Worm (Caenorhabditis elegans) whole organism, midembryonic: ENCODE results near the gene Y57G11C.20.

Experiments used
- T22C8.4 ChIP-seq: fragments of 200-800 bp; sonication (Bioruptor generic); IDR thresholded peaks from 2 replicates; pipeline ENCODE4 v1.3.6; 2022; ENCODE audit warnings: missing genetic modification characterization, missing compliant biosample characterization
- cog-1 ChIP-seq: sonication (generic microtip); optimal IDR thresholded peaks from 2 replicates; lab custom pipeline; 2016; ENCODE audit warnings: missing genetic modification characterization, missing compliant biosample characterization
- flt-1 ChIP-seq: fragments of 200-800 bp; sonication (Bioruptor generic); IDR thresholded peaks from 2 replicates; pipeline ENCODE4 v1.3.6; 2022; ENCODE audit warnings: missing genetic modification characterization, missing compliant biosample characterization
- klf-2 ChIP-seq: fragments of 200-800 bp; sonication (Bioruptor generic); conservative IDR thresholded peaks from 2 replicates; pipeline ENCODE4 v1.3.6; 2022; ENCODE audit warnings: missing genetic modification reagents, missing genetic modification characterization, missing compliant biosample characterization
- med-1 ChIP-seq: sonication (generic microtip); optimal IDR thresholded peaks from 2 replicates; lab custom pipeline; 2017; ENCODE audit warnings: missing genetic modification characterization, mild to moderate bottlenecking, missing compliant biosample characterization, antibody characterized with exemption, missing genetic modification reagents; ENCODE audit not compliant: insufficient read depth
- ref-1 ChIP-seq: fragments of 200-800 bp; sonication (Bioruptor generic); conservative IDR thresholded peaks from 2 replicates; pipeline ENCODE4 v1.3.6; 2022; ENCODE audit warnings: missing genetic modification reagents, missing genetic modification characterization, missing compliant biosample characterization
- tab-1 ChIP-seq: fragments of 200-800 bp; sonication (Bioruptor generic); IDR thresholded peaks from 2 replicates; pipeline ENCODE4 v1.3.6; 2022; ENCODE audit warnings: missing genetic modification characterization, missing compliant biosample characterization
- ztf-23 ChIP-seq: fragments of 200-800 bp; sonication (Bioruptor generic); IDR thresholded peaks from 2 replicates; pipeline ENCODE4 v1.3.6; 2022; ENCODE audit warnings: missing genetic modification reagents, missing genetic modification characterization, missing compliant biosample characterization
- ztf-29 ChIP-seq: fragments of 200-800 bp; sonication (Bioruptor generic); IDR thresholded peaks from 2 replicates; pipeline ENCODE4 v1.3.6; 2022; ENCODE audit warnings: missing genetic modification reagents, missing genetic modification characterization, missing compliant biosample characterization

The Y57G11C.20 gene

DNA sequence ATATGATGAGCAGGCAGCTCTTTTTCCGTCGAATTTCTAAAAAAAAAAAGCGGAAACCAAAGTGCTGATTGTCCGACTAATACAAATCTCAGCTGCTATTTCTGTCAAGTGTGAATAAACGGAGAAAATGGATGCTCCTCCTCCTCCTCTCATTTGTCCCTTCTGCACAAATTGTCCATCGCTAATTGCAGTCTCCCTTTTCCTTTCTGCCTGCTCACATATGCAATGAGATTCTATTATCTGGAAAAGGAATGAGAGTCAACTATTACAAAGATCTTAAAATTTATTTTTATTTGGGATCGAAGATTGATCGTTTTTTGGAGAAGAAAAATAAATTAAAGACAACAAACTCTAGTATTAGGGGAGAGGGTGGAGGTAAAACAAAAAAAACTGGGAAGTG is 20.9 kb upstream of the Y57G11C.20 start:
- TF ChIP-seq ztf-29 (GFP tag; lab: Robert Waterston, UW) (no peak), flt-1 (GFP tag; lab: Robert Waterston, UW) (peak; percentile 14; the same call in 1 of the 2 replicates)

DNA sequence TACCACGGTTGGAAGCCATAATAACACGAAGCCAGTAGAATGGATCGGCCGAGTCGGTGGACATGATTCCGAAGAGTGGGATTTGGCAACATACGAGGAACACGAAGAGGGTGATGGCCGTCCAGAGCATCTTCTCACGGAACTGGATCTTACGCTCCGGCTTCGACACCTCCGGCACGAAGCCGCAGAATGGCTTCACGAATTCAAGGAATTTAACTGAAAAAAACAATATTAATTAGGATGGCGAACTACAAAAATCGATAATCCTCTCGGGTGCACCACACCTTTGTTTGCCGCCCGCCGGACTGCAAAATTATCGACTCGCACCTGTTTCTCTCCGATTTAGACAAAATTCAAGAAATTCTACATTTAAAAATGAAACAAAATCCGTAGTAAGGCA is 19.0 kb upstream of the Y57G11C.20 start:
- no peak for TF ChIP-seq med-1
- peak; percentile 40; the same call in 1 of the 2 replicates for TF ChIP-seq T22C8.4 (GFP tag; lab: Robert Waterston, UW)

DNA sequence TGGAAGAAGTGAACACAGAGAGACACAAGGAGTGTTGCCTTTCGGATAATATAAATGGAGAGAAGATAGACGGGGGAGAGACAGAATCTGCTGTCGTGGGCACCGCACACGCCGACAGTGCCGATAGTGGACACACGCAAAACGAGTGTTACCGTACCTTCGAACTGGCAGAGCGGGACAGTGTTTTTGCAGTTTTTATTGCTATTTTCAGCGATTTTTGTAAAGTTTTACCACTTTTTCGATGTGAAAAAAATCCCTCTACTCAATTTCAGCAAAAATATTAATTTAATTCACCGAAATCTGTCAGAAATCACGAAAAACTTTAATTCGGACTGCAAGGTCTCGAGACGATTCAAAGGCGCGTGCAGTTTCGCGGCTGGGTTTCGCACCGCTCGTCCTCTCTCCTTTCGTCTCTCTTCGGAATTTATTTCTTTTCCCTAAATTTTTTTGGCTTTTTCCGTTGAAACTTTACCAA is 18.2 kb upstream of the Y57G11C.20 start, which contains the start of gene sec-61.A:
sec-61.A (minus strand) TSS at position 387 of the 475 bp plus-strand sequence.
- 0 out of 2 replicates have a peak, but pooled peaks have one; percentile 13 for TF ChIP-seq flt-1 (GFP tag; lab: Robert Waterston, UW)
- TF ChIP-seq ref-1 (GFP tag; lab: Robert Waterston, UW): no peak
- TF ChIP-seq cog-1 (tag; lab: Kevin White, UChicago): peak; percentile 78

DNA sequence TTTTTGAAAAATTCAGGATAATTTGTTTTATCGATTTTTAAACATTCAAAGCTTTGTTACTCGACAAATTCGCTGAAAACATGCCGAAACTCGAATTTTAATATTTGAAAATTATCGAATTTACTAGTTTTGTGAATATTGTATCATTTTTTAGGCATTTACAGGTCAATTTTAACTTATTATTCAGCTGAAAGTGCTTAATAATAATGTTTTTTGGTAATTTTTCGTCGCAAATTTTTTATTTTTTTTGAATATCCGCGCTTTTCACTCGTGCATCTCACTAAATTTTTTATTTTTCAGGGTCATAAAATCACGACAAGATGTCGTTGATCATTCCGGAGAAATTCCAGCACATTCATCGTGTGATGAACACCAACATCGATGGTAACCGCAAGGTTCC is 17.8 kb upstream of the Y57G11C.20 start, which contains the start of gene rps-18:
rps-18 (plus strand) TSS at position 301 of the 400 bp plus-strand sequence.
- TF ChIP-seq tab-1 (GFP tag; lab: Robert Waterston, UW) (no peak), ref-1 (GFP tag; lab: Robert Waterston, UW) (no peak), ztf-29 (GFP tag; lab: Robert Waterston, UW) (no peak), cog-1 (tag; lab: Kevin White, UChicago) (no peak)

DNA sequence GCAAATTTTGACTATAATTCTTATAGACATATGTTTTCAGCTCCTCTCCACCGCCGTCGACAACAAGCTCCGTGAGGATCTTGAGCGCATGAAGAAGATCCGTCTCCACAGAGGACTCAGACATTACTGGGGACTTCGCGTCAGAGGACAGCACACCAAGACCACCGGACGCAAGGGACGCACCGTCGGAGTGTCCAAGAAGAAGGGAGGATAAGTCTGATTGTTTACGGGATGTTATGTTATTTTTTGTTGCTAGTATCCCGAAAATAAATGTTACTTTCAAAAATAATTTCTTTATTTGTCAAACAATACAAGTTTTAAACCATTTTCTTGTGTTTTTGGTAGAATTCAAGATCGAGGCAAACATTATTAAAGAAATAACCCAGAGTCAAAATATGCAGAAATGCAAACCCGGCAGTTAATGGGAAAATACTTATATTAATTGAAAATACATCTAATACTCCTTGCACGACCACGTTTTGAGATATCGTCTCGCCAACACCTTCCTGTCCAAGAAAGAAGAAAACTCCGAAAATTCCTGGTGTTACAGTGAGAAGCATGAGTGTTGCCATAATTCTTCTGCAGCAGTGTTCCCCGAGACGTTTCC is 16.9 kb upstream of the Y57G11C.20 start:
- TF ChIP-seq flt-1 (GFP tag; lab: Robert Waterston, UW) (no peak), med-1 (no peak), ztf-29 (GFP tag; lab: Robert Waterston, UW) (no peak), T22C8.4 (GFP tag; lab: Robert Waterston, UW) (no peak), klf-2 (GFP tag; lab: Robert Waterston, UW) (no peak), ztf-23 (GFP tag; lab: Robert Waterston, UW) (no peak), tab-1 (GFP tag; lab: Robert Waterston, UW) (no peak), cog-1 (tag; lab: Kevin White, UChicago) (no peak), ref-1 (GFP tag; lab: Robert Waterston, UW) (no peak)

DNA sequence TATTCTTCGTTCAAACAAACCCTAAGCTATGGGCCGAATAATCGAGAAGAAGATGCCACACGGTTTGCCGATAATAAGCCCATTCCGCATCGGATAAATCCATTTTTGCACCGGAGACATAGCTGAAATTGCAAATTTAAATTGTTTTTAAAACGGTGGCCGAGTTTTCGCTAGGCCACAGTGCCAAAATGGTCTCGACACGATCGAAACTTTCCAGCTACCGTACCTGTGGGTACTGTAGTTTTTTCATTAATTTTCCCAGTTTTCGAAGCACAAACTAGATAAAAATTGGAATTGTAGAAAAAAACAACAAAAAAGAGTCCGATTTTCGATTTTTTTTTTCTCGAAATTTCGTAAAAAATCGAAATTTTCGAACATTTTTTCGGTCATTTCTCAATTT is 14.9 kb upstream of the Y57G11C.20 start:
- no peak for TF ChIP-seq med-1
- TF ChIP-seq ztf-23 (GFP tag; lab: Robert Waterston, UW): no peak
- TF ChIP-seq klf-2 (GFP tag; lab: Robert Waterston, UW): no peak
- no peak for TF ChIP-seq flt-1 (GFP tag; lab: Robert Waterston, UW)
- no peak for TF ChIP-seq T22C8.4 (GFP tag; lab: Robert Waterston, UW)
- no peak for TF ChIP-seq ref-1 (GFP tag; lab: Robert Waterston, UW)
- no peak for TF ChIP-seq cog-1 (tag; lab: Kevin White, UChicago)
- no peak for TF ChIP-seq ztf-29 (GFP tag; lab: Robert Waterston, UW)
- TF ChIP-seq tab-1 (GFP tag; lab: Robert Waterston, UW): no peak

DNA sequence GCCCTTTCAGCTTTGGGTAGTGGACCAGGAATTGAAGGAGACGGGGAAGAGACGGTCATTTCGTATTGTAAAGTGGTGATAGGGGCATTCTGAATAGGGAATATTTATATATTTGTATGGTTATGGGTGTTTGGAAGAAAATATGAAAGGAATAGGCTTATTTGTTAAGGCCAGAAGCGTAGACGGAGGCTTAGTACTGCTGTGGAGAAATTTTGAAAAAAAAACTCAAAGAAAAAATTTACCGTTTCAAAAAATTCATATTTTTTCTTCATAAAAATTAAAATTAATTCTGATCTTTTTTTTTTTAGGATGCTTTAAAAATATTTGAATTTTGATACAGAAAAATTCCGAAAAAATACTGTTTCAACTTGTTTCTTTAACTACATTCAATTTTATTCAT is 14.1 kb upstream of the Y57G11C.20 start, which contains the start of gene hhat-2:
hhat-2 (minus strand) TSS at position 101 of the 400 bp plus-strand sequence.
- TF ChIP-seq T22C8.4 (GFP tag; lab: Robert Waterston, UW) (no peak), flt-1 (GFP tag; lab: Robert Waterston, UW) (no peak), cog-1 (tag; lab: Kevin White, UChicago) (no peak), klf-2 (GFP tag; lab: Robert Waterston, UW) (no peak), tab-1 (GFP tag; lab: Robert Waterston, UW) (no peak), ztf-23 (GFP tag; lab: Robert Waterston, UW) (no peak)

DNA sequence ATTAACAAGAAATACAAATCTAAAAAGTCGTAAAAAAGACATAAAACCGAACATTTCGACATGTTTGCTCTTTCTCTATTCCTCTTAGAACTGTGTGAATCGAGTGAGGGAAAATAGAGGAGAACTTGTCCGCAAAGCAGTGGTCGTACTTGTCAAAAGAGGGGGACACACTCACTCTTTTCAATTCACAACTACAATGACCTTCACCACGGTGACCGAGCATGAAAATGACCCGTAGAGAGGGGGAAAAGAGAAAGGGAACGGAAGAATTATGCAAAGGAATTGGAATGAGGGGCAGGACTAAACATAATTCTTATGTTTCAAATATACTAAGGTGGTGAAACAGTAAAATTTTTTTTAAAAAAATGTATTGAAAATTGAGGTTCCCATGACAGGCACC is 9.6 kb upstream of the Y57G11C.20 start:
- no peak for TF ChIP-seq T22C8.4 (GFP tag; lab: Robert Waterston, UW)

DNA sequence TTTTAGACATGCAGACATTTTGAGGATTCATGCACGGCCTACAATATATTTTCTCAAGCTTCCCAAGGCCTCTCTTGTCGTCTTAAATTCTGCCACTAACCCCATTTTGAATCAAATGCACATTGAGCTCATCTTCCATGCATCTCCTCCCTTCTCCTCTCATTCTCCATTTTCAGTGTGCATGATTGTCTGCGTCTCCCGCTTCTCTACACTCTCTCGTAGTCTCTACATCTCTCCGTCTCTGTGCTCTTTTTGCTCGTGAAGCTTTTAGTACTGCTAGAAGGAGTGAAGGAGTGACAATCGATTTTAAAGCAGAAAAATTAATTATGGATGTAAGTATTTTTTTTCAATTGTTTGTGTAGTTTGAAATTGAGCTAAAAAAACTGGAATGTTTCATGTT is 6.3 kb upstream of the Y57G11C.20 start, which contains the start of gene Y57G11C.22:
Y57G11C.22 (plus strand) TSS at position 327 of the 400 bp plus-strand sequence.
- TF ChIP-seq tab-1 (GFP tag; lab: Robert Waterston, UW) (no peak), cog-1 (tag; lab: Kevin White, UChicago) (no peak), ztf-23 (GFP tag; lab: Robert Waterston, UW) (no peak), T22C8.4 (GFP tag; lab: Robert Waterston, UW) (no peak), klf-2 (GFP tag; lab: Robert Waterston, UW) (no peak), med-1 (no peak), ref-1 (GFP tag; lab: Robert Waterston, UW) (no peak), ztf-29 (GFP tag; lab: Robert Waterston, UW) (no peak), flt-1 (GFP tag; lab: Robert Waterston, UW) (no peak)

DNA sequence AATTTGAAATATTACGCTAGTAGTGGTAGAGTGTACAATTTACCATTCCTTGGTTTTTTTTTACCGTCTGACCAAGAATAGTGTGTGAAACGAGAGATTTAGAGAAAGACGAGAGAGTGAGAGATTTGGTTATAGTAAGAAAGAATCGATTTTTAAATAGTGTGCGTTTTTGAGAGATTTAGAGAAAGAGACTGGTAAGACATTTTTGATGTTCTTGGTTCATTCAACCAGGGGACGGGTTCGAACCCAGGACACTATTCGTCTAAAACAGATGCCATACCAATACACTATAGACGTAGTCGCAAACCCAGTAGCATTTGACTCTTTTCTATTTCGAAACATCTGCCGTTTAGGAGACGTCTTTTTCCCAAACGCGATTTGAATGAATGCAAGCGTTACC is 5.1 kb upstream of the Y57G11C.20 start:
- TF ChIP-seq flt-1 (GFP tag; lab: Robert Waterston, UW): peak; percentile 92
- peak; percentile 91 for TF ChIP-seq T22C8.4 (GFP tag; lab: Robert Waterston, UW)
- peak; percentile 34 for TF ChIP-seq med-1
- TF ChIP-seq ref-1 (GFP tag; lab: Robert Waterston, UW): no peak; the same call in 1 of the 2 replicates
- TF ChIP-seq ztf-23 (GFP tag; lab: Robert Waterston, UW): peak; percentile 89
- TF ChIP-seq klf-2 (GFP tag; lab: Robert Waterston, UW): peak; percentile 82
- peak; percentile 89 for TF ChIP-seq tab-1 (GFP tag; lab: Robert Waterston, UW)
- peak; percentile 89 for TF ChIP-seq ztf-29 (GFP tag; lab: Robert Waterston, UW)
- TF ChIP-seq cog-1 (tag; lab: Kevin White, UChicago): peak; percentile 85
